Worm (Caenorhabditis elegans): ENCODE data around the gene pcp-3.

pcp-3 gene

ce11 chrIV:9191183-9191582, 32.4 kb upstream of the pcp-3 start (continued):
- TF ChIP-seq fkh-10 (GFP tag; optimal IDR thresholded peaks at IDR 0.05) (peak; percentile 40), zip-11 (GFP tag; IDR thresholded peaks at IDR 0.05) (peak; percentile 81; the same call in 1 of the 2 replicates), ZK337.2 (GFP tag; IDR thresholded peaks at IDR 0.05) (peak; percentile 76), nhr-48 (tag; optimal IDR thresholded peaks at IDR 0.05) (no peak), T26A8.4 (GFP tag; IDR thresholded peaks at IDR 0.05) (no peak), mes-2 (tag; optimal IDR thresholded peaks at IDR 0.05; ENCODE audit: poor library complexity, severe bottlenecking) (peak; percentile 88), spr-3 (GFP tag; optimal IDR thresholded peaks at IDR 0.05) (peak; percentile 77), rbr-2 (tag; optimal IDR thresholded peaks at IDR 0.05) (peak; percentile 58), ceh-32 (tag; optimal IDR thresholded peaks at IDR 0.05; ENCODE audit: poor library complexity) (no peak), Y105C5A.15 (GFP tag; IDR thresholded peaks at IDR 0.05) (peak; percentile 83), lin-29 (GFP tag; IDR thresholded peaks at IDR 0.05) (no peak), ceh-82 (tag; optimal IDR thresholded peaks at IDR 0.05) (no peak), mep-1 (tag; optimal IDR thresholded peaks at IDR 0.05) (no peak), ama-1 (optimal IDR thresholded peaks at IDR 0.05) (no peak), jun-1 (tag; optimal IDR thresholded peaks at IDR 0.05) (no peak), php-3 (GFP tag; IDR thresholded peaks at IDR 0.05) (no peak), ztf-7 (tag; optimal IDR thresholded peaks at IDR 0.05) (peak; percentile 62), cey-2 (tag; optimal IDR thresholded peaks at IDR 0.05; ENCODE audit: borderline replicate concordance, insufficient read depth) (no peak), unc-130 (GFP tag; optimal IDR thresholded peaks at IDR 0.05) (peak; percentile 66), pqm-1 (tag; optimal IDR thresholded peaks at IDR 0.05) (no peak), dmd-8 (GFP tag; IDR thresholded peaks at IDR 0.05) (peak; percentile 79; the same call in 1 of the 2 replicates), zfp-2 (tag; optimal IDR thresholded peaks at IDR 0.05) (peak; percentile 29), unc-39 (tag; optimal IDR thresholded peaks at IDR 0.05) (no peak), spr-1 (tag; optimal IDR thresholded peaks at IDR 0.05) (no peak), mdl-1 (tag; optimal IDR thresholded peaks at IDR 0.05) (peak in 1 of 2 experiments; percentile 71), hmg-1.1 (GFP tag; IDR thresholded peaks at IDR 0.05) (peak; percentile 79), lim-7 (GFP tag; IDR thresholded peaks at IDR 0.05) (peak; percentile 80), nhr-77 (tag; optimal IDR thresholded peaks at IDR 0.05) (peak; percentile 14), F10B5.3 (tag; optimal IDR thresholded peaks at IDR 0.05) (no peak), ces-1 (GFP tag; optimal IDR thresholded peaks at IDR 0.05) (no peak), daf-12 (tag; optimal IDR thresholded peaks at IDR 0.05) (no peak), Y48G9A.11 (GFP tag; IDR thresholded peaks at IDR 0.05) (peak; percentile 56; the same call in 1 of the 2 replicates), daf-16 (GFP tag; optimal IDR thresholded peaks at IDR 0.05) (peak; percentile 17 to 89), daf-16 (tag; optimal IDR thresholded peaks at IDR 0.05) (no peak), tag-97 (GFP tag; IDR thresholded peaks at IDR 0.05) (no peak), aly-2 (tag; optimal IDR thresholded peaks at IDR 0.05) (no peak), dmd-9 (GFP tag; IDR thresholded peaks at IDR 0.05) (peak; percentile 70; the same call in 1 of the 2 replicates), ceh-20 (GFP tag; IDR thresholded peaks at IDR 0.05) (no peak; the same call in 1 of the 2 replicates), ztf-11 (tag; optimal IDR thresholded peaks at IDR 0.05) (no peak), mxl-2 (GFP tag; conservative IDR thresholded peaks at IDR 0.05) (no peak), ceh-44 (GFP tag; IDR thresholded peaks at IDR 0.05) (0 out of 2 replicates have a peak, but pooled peaks have one; percentile 50), nhr-6 (tag; optimal IDR thresholded peaks at IDR 0.05) (no peak), egl-43 (GFP tag; IDR thresholded peaks at IDR 0.05) (no peak), zip-2 (tag; optimal IDR thresholded peaks at IDR 0.05) (peak; percentile 44), lin-13 (GFP tag; optimal IDR thresholded peaks at IDR 0.05) (no peak), hlh-11 (tag; optimal IDR thresholded peaks at IDR 0.05) (no peak), egl-27 (tag; optimal IDR thresholded peaks at IDR 0.05) (no peak), lsy-2 (tag; optimal IDR thresholded peaks at IDR 0.05) (no peak), mdt-29 (GFP tag; IDR thresholded peaks at IDR 0.05) (peak; percentile 45; the same call in 1 of the 2 replicates), unc-62 (GFP tag; optimal IDR thresholded peaks at IDR 0.05 in 1 of 2) (peak in 1 of 2 experiments; percentile 91), unc-62 (tag; optimal IDR thresholded peaks at IDR 0.05) (no peak), nhr-10 (tag; optimal IDR thresholded peaks at IDR 0.05) (no peak), mxl-3 (GFP tag; optimal IDR thresholded peaks at IDR 0.05) (peak; percentile 90)

All from whole organism, L4 larva.